Worm (Caenorhabditis elegans): Measurements from ENCODE around the gene ZK1240.2.
A peak's percentile ranks its signal among the peaks of the same experiment; 100 is the strongest.

The ZK1240.2 gene

ce11 chrII:2305507-2305906, 17.7 kb upstream of the ZK1240.2 start:
- TF ChIP-seq egl-27 (tag; optimal IDR thresholded peaks at IDR 0.05) (no peak), fos-1 (tag; optimal IDR thresholded peaks at IDR 0.05) (peak; percentile 62)

- TF ChIP-seq egl-27 (tag; optimal IDR thresholded peaks at IDR 0.05) (no peak), ceh-82 (tag; optimal IDR thresholded peaks at IDR 0.05) (no peak), sem-4 (tag; optimal IDR thresholded peaks at IDR 0.05) (no peak), lsy-2 (tag; optimal IDR thresholded peaks at IDR 0.05) (no peak), gmeb-1 (tag; optimal IDR thresholded peaks at IDR 0.05) (no peak), sma-9 (GFP tag; optimal IDR thresholded peaks at IDR 0.05) (no peak), sma-9 (tag; optimal IDR thresholded peaks at IDR 0.05) (no peak), unc-55 (GFP tag; optimal IDR thresholded peaks at IDR 0.05) (no peak), ztf-4 (tag; optimal IDR thresholded peaks at IDR 0.05) (no peak), nhr-11 (tag; optimal IDR thresholded peaks at IDR 0.05) (no peak), ZK546.5 (tag; optimal IDR thresholded peaks at IDR 0.05) (no peak)
Measured at ce11 chrII:2306741-2307140, 16.4 kb upstream of the ZK1240.2 start, which contains the start of gene B0281.3. TSS of gene B0281.3 (plus strand) at chrII:2307041.

DNA sequence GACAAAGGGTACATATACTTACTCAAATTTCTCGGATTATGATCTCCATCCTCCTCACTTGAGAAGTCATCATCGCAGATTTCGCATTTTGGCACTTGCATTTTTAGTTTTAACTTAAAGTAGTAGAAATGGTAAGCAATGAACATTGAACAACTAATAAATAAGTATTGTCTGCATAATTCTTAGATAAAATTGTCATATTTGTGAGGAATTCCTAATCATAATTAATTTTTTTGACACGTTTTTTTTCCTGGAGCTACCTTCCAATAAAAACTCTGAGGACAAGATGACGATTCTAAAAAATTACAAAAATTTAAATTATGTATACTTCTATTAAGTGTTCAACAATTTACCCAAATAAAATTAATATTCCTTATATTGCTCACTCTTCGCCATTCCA, 10.4 kb upstream of the ZK1240.2 start, which contains the start of the genes trim-21 and B0281.1:
Gene trim-21, minus strand, starts transcription at position 101 of the 400 bp plus-strand sequence.
Gene B0281.1, plus strand, starts transcription at position 321 of the 400 bp plus-strand sequence.
- TF ChIP-seq R02D3.7 (tag; optimal IDR thresholded peaks at IDR 0.05): no peak
- no peak for TF ChIP-seq lin-13 (GFP tag; optimal IDR thresholded peaks at IDR 0.05)
- TF ChIP-seq skn-1 (tag; optimal IDR thresholded peaks at IDR 0.05): no peak
- no peak for TF ChIP-seq nhr-77 (tag; optimal IDR thresholded peaks at IDR 0.05)
- TF ChIP-seq ceh-82 (tag; optimal IDR thresholded peaks at IDR 0.05): no peak
- no peak for TF ChIP-seq mbf-1 (tag; optimal IDR thresholded peaks at IDR 0.05)
- TF ChIP-seq mdl-1 (tag; optimal IDR thresholded peaks at IDR 0.05): no peak
- no peak for TF ChIP-seq nhr-21 (tag; optimal IDR thresholded peaks at IDR 0.05)
- no peak for TF ChIP-seq zag-1 (tag; optimal IDR thresholded peaks at IDR 0.05)
- TF ChIP-seq crh-2 (tag; optimal IDR thresholded peaks at IDR 0.05): no peak
- no peak for TF ChIP-seq aly-2 (tag; optimal IDR thresholded peaks at IDR 0.05)
- no peak for TF ChIP-seq sma-9 (GFP tag; optimal IDR thresholded peaks at IDR 0.05)
- no peak for TF ChIP-seq sma-9 (tag; optimal IDR thresholded peaks at IDR 0.05)
- TF ChIP-seq nhr-6 (tag; optimal IDR thresholded peaks at IDR 0.05): no peak
- TF ChIP-seq lin-39 (tag; optimal IDR thresholded peaks at IDR 0.05): no peak
- no peak for TF ChIP-seq nhr-10 (tag; optimal IDR thresholded peaks at IDR 0.05)
- no peak for TF ChIP-seq nhr-129 (tag; optimal IDR thresholded peaks at IDR 0.05)
- TF ChIP-seq ztf-1 (GFP tag; conservative IDR thresholded peaks at IDR 0.05): no peak
- no peak for TF ChIP-seq sem-4 (tag; optimal IDR thresholded peaks at IDR 0.05)
- no peak for TF ChIP-seq fos-1 (tag; optimal IDR thresholded peaks at IDR 0.05)
- TF ChIP-seq peb-1 (tag; optimal IDR thresholded peaks at IDR 0.05): no peak

DNA sequence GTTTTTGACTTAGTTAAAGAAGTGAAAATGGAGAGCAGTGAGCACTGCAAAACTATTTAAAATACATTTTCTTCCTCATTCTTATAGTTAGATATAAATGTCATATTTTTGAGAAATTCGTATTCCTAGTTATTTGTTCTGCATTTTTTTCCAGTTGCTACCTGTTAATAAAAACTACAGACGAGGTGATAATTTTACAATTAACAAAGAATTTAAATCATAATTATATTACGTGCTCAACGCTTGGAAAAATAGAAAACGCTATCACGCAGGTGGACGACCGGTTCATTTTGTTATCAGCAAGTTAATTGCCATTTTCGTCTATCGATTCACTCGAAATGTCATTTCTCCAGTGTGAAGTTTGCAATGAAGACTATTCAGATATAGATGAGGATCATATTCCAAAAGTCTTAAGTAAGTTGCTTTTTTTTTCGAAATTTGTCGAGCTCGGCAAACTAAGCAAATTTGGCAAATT, 5.3 kb upstream of the ZK1240.2 start, which contains the start of the genes ZK1240.5 and ZK1240.9:
Gene ZK1240.5, minus strand, starts transcription at position 51 of the 475 bp plus-strand sequence.
Gene ZK1240.9, plus strand, starts transcription at position 307 of the 475 bp plus-strand sequence.
- no peak for TF ChIP-seq peb-1 (tag; optimal IDR thresholded peaks at IDR 0.05)
- peak; percentile 21 for TF ChIP-seq fos-1 (tag; optimal IDR thresholded peaks at IDR 0.05)

ce11 chrII:2320097-2320496, 3.1 kb upstream of the ZK1240.2 start, which contains the start of gene ZK1240.3:
TSS of gene ZK1240.3 (plus strand) at chrII:2320334.
- no peak for TF ChIP-seq snpc-4 (tag; optimal IDR thresholded peaks at IDR 0.05)
- peak; percentile 87 for TF ChIP-seq fos-1 (tag; optimal IDR thresholded peaks at IDR 0.05)

ce11 chrII:2324956-2325355, 1.8 kb downstream of the ZK1240.2 start, which contains the start of gene ZK1240.11:
TSS of gene ZK1240.11 (plus strand) at chrII:2325256.
- TF ChIP-seq lin-13 (GFP tag; optimal IDR thresholded peaks at IDR 0.05): no peak
- no peak for TF ChIP-seq nhr-25 (tag; optimal IDR thresholded peaks at IDR 0.05)
- no peak for TF ChIP-seq nhr-23 (tag; optimal IDR thresholded peaks at IDR 0.05)
- TF ChIP-seq sma-9 (GFP tag; optimal IDR thresholded peaks at IDR 0.05): no peak
- no peak for TF ChIP-seq sma-9 (tag; optimal IDR thresholded peaks at IDR 0.05)
- no peak for TF ChIP-seq ceh-16 (tag; optimal IDR thresholded peaks at IDR 0.05)
- TF ChIP-seq gmeb-1 (tag; optimal IDR thresholded peaks at IDR 0.05): no peak
- TF ChIP-seq sem-4 (tag; optimal IDR thresholded peaks at IDR 0.05): no peak
- no peak for TF ChIP-seq peb-1 (tag; optimal IDR thresholded peaks at IDR 0.05)
- TF ChIP-seq nhr-12 (tag; optimal IDR thresholded peaks at IDR 0.05): no peak
- no peak for TF ChIP-seq lin-39 (tag; optimal IDR thresholded peaks at IDR 0.05)
- TF ChIP-seq nhr-10 (tag; optimal IDR thresholded peaks at IDR 0.05): no peak
- TF ChIP-seq blmp-1 (tag; optimal IDR thresholded peaks at IDR 0.05; ENCODE audit: insufficient read depth): no peak
- TF ChIP-seq nhr-21 (tag; optimal IDR thresholded peaks at IDR 0.05): no peak
- no peak for TF ChIP-seq ZK546.5 (tag; optimal IDR thresholded peaks at IDR 0.05)
- no peak for TF ChIP-seq F13H6.1 (tag; optimal IDR thresholded peaks at IDR 0.05)

All from whole organism, L2 larva.